Fruit fly (Drosophila melanogaster) Kc167 (cell line): Measurements from ENCODE around the gene CG12483.

Source experiments
- Myc ChIP-seq: fragments of >200 bp; optimal IDR thresholded peaks from 2 replicates; lab custom pipeline; 2017; ENCODE audit warnings: missing external identifiers
- Sin3A ChIP-seq: fragments of >200 bp; optimal IDR thresholded peaks from 2 replicates; lab custom pipeline; 2018; ENCODE audit warnings: missing external identifiers
- h ChIP-seq: fragments of >200 bp; optimal IDR thresholded peaks from 3 replicates; lab custom pipeline; 2018; ENCODE audit warnings: missing external identifiers
- insv ChIP-seq: fragments of >200 bp; optimal IDR thresholded peaks from 3 replicates; lab custom pipeline; 2018; ENCODE audit warnings: missing external identifiers
- psq ChIP-seq: fragments of >200 bp; optimal IDR thresholded peaks from 2 replicates; lab custom pipeline; 2017; ENCODE audit warnings: missing external identifiers
- ttk ChIP-seq: sonication (Bioruptor generic); optimal IDR thresholded peaks from 2 replicates; lab custom pipeline; 2017; ENCODE audit warnings: missing external identifiers

DNA sequence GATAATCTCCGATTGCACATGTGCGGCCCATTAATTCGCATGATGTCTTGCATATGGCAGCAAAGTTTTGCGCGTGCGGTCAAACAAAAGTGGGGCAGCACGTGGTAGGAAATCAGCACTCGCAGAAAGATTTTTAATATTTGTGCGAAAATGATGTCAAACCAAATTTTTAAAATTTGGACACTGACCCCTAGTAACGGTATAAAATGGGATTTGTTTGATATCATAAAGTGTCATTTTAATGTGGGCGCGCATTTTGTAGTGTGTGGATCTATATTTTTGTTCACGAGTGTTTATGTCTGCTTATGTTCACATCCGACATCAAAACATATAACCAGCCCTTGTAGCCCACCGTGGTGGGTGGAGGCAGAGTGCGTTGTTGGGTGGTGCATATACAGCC, 4.1 kb downstream of the CG12483 start:
- TF ChIP-seq psq (lab: Kevin White, UChicago) (no peak), ttk (no peak), h (lab: Kevin White, UChicago) (no peak), Myc (no peak), insv (lab: Kevin White, UChicago) (no peak), Sin3A (lab: Kevin White, UChicago) (no peak)
